Worm (Caenorhabditis elegans) whole organism, L1 larva: ENCODE data around the gene F34H10.4.

ENCODE experiments used
- C16A3.4 ChIP-seq: fragments of 150-350 bp; optimal IDR thresholded peaks from 2 replicates; lab custom pipeline; 2014; ENCODE audit warnings: missing biosample characterization, missing genetic modification characterization
- alr-1 ChIP-seq: fragments of 200-800 bp; sonication (Bioruptor generic); optimal IDR thresholded peaks from 2 replicates; lab custom pipeline; 2018; ENCODE audit warnings: borderline replicate concordance, mild to moderate bottlenecking, missing genetic modification characterization, missing compliant biosample characterization
- ama-1 ChIP-seq: fragments of 150-350 bp; optimal IDR thresholded peaks from 2 replicates; lab custom pipeline; 2014
- blmp-1 ChIP-seq: fragments of 150-350 bp; optimal IDR thresholded peaks from 2 replicates; lab custom pipeline; 2014; ENCODE audit warnings: missing biosample characterization, missing genetic modification characterization
- ceh-8 ChIP-seq: fragments of 200-800 bp; sonication (Bioruptor generic); optimal IDR thresholded peaks from 2 replicates; lab custom pipeline; 2018; ENCODE audit warnings: mild to moderate bottlenecking, missing genetic modification characterization, moderate library complexity, missing compliant biosample characterization
- ceh-82 ChIP-seq, 3 experiments: fragments of 150-350 bp in 1 of 3; sonication (generic microtip) in 2 of 3; optimal IDR thresholded peaks; 2 replicates each; lab custom pipeline; 2014 to 2017; ENCODE audit warnings: missing biosample characterization in 3 of 3, missing genetic modification characterization in 3 of 3
- ceh-88 ChIP-seq: fragments of 200-800 bp; sonication (Bioruptor generic); IDR thresholded peaks from 2 replicates; pipeline ENCODE4 v1.3.6; 2022; ENCODE audit warnings: missing genetic modification characterization, missing compliant biosample characterization
- ces-1 ChIP-seq: fragments of 150-350 bp; optimal IDR thresholded peaks from 2 replicates; lab custom pipeline; 2014; ENCODE audit warnings: missing biosample characterization, missing genetic modification reagents, missing genetic modification characterization
- efl-1 ChIP-seq, 4 experiments: fragments of 150-350 bp; optimal IDR thresholded peaks in 3 of 4; peaks in 1 of 4; 1 replicate in 1 of 4; 2 replicates in 3 of 4; lab custom pipeline; 2014; ENCODE audit warnings: missing biosample characterization in 2 of 4, missing genetic modification characterization in 2 of 4, missing genetic modification reagents in 2 of 4
- egl-13 ChIP-seq: sonication (generic microtip); optimal IDR thresholded peaks from 2 replicates; lab custom pipeline; 2016; ENCODE audit warnings: missing genotype, missing genetic modification reagents, missing genetic modification characterization, missing compliant biosample characterization
- egl-27 ChIP-seq, 2 experiments: fragments of 150-350 bp in 1 of 2; sonication (generic microtip); optimal IDR thresholded peaks; 3 replicates each; lab custom pipeline; 2017 to 2018; ENCODE audit warnings: missing biosample characterization in 2 of 2, missing genetic modification characterization in 2 of 2, missing genetic modification reagents in 2 of 2
- elt-2 ChIP-seq: sonication (generic microtip); optimal IDR thresholded peaks from 2 replicates; lab custom pipeline; 2016; ENCODE audit warnings: missing genetic modification characterization, mild to moderate bottlenecking, inconsistent platforms, missing compliant biosample characterization, missing genetic modification reagents
- elt-3 ChIP-seq, 6 experiments: fragments of 150-350 bp in 1 of 6; sonication (generic microtip); optimal IDR thresholded peaks; 2 replicates each; lab custom pipeline; 2017 to 2018; ENCODE audit warnings: missing biosample characterization in 6 of 6, missing genetic modification characterization in 6 of 6, inconsistent platforms in 1 of 6
- fkh-10 ChIP-seq: sonication (generic microtip); optimal IDR thresholded peaks from 2 replicates; lab custom pipeline; 2017; ENCODE audit warnings: missing biosample characterization, missing genetic modification reagents, missing genetic modification characterization
- grh-1 ChIP-seq: fragments of 200-800 bp; sonication (Bioruptor generic); IDR thresholded peaks from 2 replicates; pipeline ENCODE4 v1.3.6; 2022; ENCODE audit warnings: missing genetic modification reagents, missing genetic modification characterization, missing compliant biosample characterization
- hlh-17 ChIP-seq: fragments of 200-800 bp; sonication (Bioruptor generic); optimal IDR thresholded peaks from 2 replicates; lab custom pipeline; 2018; ENCODE audit warnings: missing genetic modification characterization, mild to moderate bottlenecking, missing compliant biosample characterization, moderate library complexity, borderline replicate concordance
- irx-1 ChIP-seq: sonication (generic microtip); optimal IDR thresholded peaks from 2 replicates; lab custom pipeline; 2016; ENCODE audit warnings: missing genetic modification characterization, missing compliant biosample characterization
- lin-14 ChIP-seq: fragments of 200-800 bp; sonication (Bioruptor generic); optimal IDR thresholded peaks from 2 replicates; lab custom pipeline; 2018; ENCODE audit warnings: mild to moderate bottlenecking, missing genetic modification characterization, moderate library complexity, missing compliant biosample characterization
- lin-39 ChIP-seq: fragments of 150-350 bp; optimal IDR thresholded peaks from 2 replicates; lab custom pipeline; 2014; ENCODE audit warnings: missing biosample characterization, missing genetic modification reagents, missing genetic modification characterization
- mab-9 ChIP-seq: fragments of 200-800 bp; sonication (Bioruptor generic); IDR thresholded peaks from 2 replicates; pipeline ENCODE4 v1.3.6; 2022; ENCODE audit warnings: missing genetic modification reagents, missing genetic modification characterization, missing compliant biosample characterization
- mdl-1 ChIP-seq, 2 experiments: fragments of 150-350 bp; optimal IDR thresholded peaks; 2 replicates each; lab custom pipeline; 2014 to 2017; ENCODE audit warnings: missing biosample characterization in 2 of 2, missing genetic modification characterization in 2 of 2, inconsistent platforms in 1 of 2
- nhr-11 ChIP-seq: fragments of 150-350 bp; optimal IDR thresholded peaks from 2 replicates; lab custom pipeline; 2014; ENCODE audit warnings: missing biosample characterization, missing genetic modification characterization
- nhr-12 ChIP-seq: sonication (generic microtip); optimal IDR thresholded peaks from 2 replicates; lab custom pipeline; 2017; ENCODE audit warnings: missing biosample characterization, missing genetic modification characterization
- nhr-19 ChIP-seq: fragments of 200-800 bp; sonication (Bioruptor generic); conservative IDR thresholded peaks from 2 replicates; pipeline ENCODE4 v1.3.6; 2022; ENCODE audit warnings: missing genetic modification characterization, missing compliant biosample characterization
- nhr-20 ChIP-seq: sonication (generic microtip); optimal IDR thresholded peaks from 2 replicates; lab custom pipeline; 2016; ENCODE audit warnings: mild to moderate bottlenecking, missing genetic modification characterization, missing compliant biosample characterization
- nhr-76 ChIP-seq: sonication (generic microtip); optimal IDR thresholded peaks from 2 replicates; lab custom pipeline; 2017; ENCODE audit warnings: missing biosample characterization, missing genetic modification characterization
- nhr-77 ChIP-seq: fragments of 150-350 bp; optimal IDR thresholded peaks from 2 replicates; lab custom pipeline; 2014; ENCODE audit warnings: missing biosample characterization, missing genetic modification characterization
- nhr-84 ChIP-seq: sonication (generic microtip); optimal IDR thresholded peaks from 2 replicates; lab custom pipeline; 2017; ENCODE audit warnings: missing biosample characterization, missing genetic modification characterization
- pqm-1 ChIP-seq: sonication (generic microtip); optimal IDR thresholded peaks from 3 replicates; lab custom pipeline; 2017; ENCODE audit warnings: missing biosample characterization, missing genetic modification characterization
- rnt-1 ChIP-seq: sonication (generic microtip); optimal IDR thresholded peaks from 2 replicates; lab custom pipeline; 2016; ENCODE audit warnings: mild to moderate bottlenecking, missing genetic modification characterization, moderate library complexity, missing compliant biosample characterization
- snpc-4 ChIP-seq: fragments of 150-350 bp; optimal IDR thresholded peaks from 2 replicates; lab custom pipeline; 2014; ENCODE audit warnings: missing biosample characterization, missing genetic modification characterization
- snu-23 ChIP-seq: sonication (generic microtip); optimal IDR thresholded peaks from 2 replicates; lab custom pipeline; 2016; ENCODE audit warnings: missing genetic modification characterization, missing compliant biosample characterization
- swsn-7 ChIP-seq: sonication (generic microtip); optimal IDR thresholded peaks from 2 replicates; lab custom pipeline; 2016; ENCODE audit warnings: missing genetic modification characterization, missing compliant biosample characterization
- tbx-2 ChIP-seq: sonication (generic microtip); optimal IDR thresholded peaks from 2 replicates; lab custom pipeline; 2016; ENCODE audit warnings: missing genetic modification characterization, missing compliant biosample characterization
- vab-15 ChIP-seq: sonication (generic microtip); optimal IDR thresholded peaks from 2 replicates; lab custom pipeline; 2017; ENCODE audit warnings: missing genotype, mild to moderate bottlenecking, missing genetic modification characterization, missing compliant biosample characterization
- ztf-4 ChIP-seq: fragments of 150-350 bp; optimal IDR thresholded peaks from 2 replicates; lab custom pipeline; 2014; ENCODE audit warnings: missing biosample characterization, missing genetic modification characterization

The F34H10.4 gene

DNA sequence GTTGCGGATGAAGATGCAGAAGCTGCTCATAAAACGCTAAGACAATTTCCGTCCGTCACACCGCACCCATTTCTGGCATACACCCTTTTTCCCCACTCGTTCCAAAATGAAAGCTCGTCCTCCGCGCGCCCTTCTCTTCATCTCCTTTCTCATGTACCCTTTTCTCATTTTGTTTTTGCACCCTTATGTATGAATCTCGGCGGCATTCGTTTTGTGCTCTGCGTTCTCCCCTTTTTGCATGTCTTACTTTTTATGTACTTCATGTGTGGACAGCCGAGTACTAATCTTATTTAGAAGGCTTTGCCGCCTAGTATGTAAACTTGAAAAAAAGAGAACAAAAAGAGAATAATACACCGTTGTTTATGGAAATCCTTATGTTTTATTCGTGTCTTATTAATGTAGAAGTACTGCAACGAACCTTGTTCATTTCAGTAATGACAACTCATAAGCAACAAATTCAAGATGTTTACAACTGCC lies at the start of gene F34H10.4:
Gene F34H10.4 (plus strand): TSS at position 427 of the 477 bp plus-strand sequence.
- TF ChIP-seq blmp-1 (tag; lab: Kevin White, UChicago): no peak
- TF ChIP-seq efl-1 (optimal IDR thresholded peaks at IDR 0.05; lab: Kevin White, UChicago): no peak
- peak in 1 of 2 experiments; percentile 60 for TF ChIP-seq efl-1 (GFP tag; optimal IDR thresholded peaks at IDR 0.05 in 1 of 2; lab: Kevin White, UChicago)
- TF ChIP-seq fkh-10 (GFP tag; lab: Kevin White, UChicago): peak; percentile 70
- TF ChIP-seq lin-14 (GFP tag; lab: Kevin White, UChicago): peak; percentile 51
- peak; percentile 26 for TF ChIP-seq ces-1 (GFP tag; lab: Kevin White, UChicago)
- TF ChIP-seq ztf-4 (tag; lab: Kevin White, UChicago): no peak
- TF ChIP-seq tbx-2 (tag; lab: Kevin White, UChicago): no peak

ce11 chrX:9602625-9603024 lies 45.7 kb upstream of the F34H10.4 start:
- no peak for TF ChIP-seq nhr-76 (tag; lab: Kevin White, UChicago)
- no peak for TF ChIP-seq alr-1 (tag; lab: Kevin White, UChicago)
- TF ChIP-seq fkh-10 (GFP tag; lab: Kevin White, UChicago): no peak
- TF ChIP-seq mab-9 (GFP tag; lab: Robert Waterston, UW): no peak
- TF ChIP-seq blmp-1 (tag; lab: Kevin White, UChicago): peak; percentile 16
- TF ChIP-seq lin-14 (GFP tag; lab: Kevin White, UChicago): no peak
- TF ChIP-seq C16A3.4 (tag; lab: Kevin White, UChicago): no peak
- peak; percentile 12 for TF ChIP-seq elt-2 (tag; lab: Kevin White, UChicago)
- TF ChIP-seq hlh-17: no peak
- TF ChIP-seq grh-1 (GFP tag; lab: Robert Waterston, UW): no peak

- TF ChIP-seq fkh-10 (GFP tag; lab: Kevin White, UChicago) (no peak), swsn-7 (no peak), blmp-1 (tag; lab: Kevin White, UChicago) (no peak), ceh-82 (tag; optimal IDR thresholded peaks at IDR 0.05; lab: Kevin White, UChicago) (no peak), nhr-19 (GFP tag; lab: Robert Waterston, UW) (no peak), nhr-77 (no peak), snu-23 (no peak), egl-13 (tag; lab: Kevin White, UChicago) (no peak), irx-1 (no peak), vab-15 (tag; lab: Kevin White, UChicago) (no peak), nhr-12 (tag; lab: Kevin White, UChicago) (no peak)
Observed at ce11 chrX:9603180-9603579, 45.1 kb upstream of the F34H10.4 start.

DNA sequence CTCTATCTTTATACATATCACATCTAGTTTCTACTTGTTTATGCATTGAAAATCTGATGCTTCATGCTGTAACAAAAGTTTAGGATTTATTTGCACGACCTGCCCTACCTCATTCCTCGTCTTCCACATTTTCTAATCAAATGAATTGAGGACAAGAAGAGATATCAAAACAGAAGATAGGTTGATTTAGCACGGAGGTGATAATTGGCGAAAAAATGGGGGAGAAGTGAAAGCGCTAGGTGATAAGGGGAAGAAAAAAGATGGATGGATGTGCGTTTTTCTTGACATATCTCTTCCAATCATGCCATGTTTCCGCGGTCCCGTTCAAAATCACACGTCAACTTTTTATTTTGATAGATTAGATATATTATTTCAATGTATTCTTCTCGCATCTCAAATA lies 40.2 kb upstream of the F34H10.4 start:
- TF ChIP-seq mdl-1 (tag; optimal IDR thresholded peaks at IDR 0.05; lab: Kevin White, UChicago) (no peak), ceh-88 (GFP tag; lab: Robert Waterston, UW) (no peak), nhr-20 (peak; percentile 4), elt-3 (tag; optimal IDR thresholded peaks at IDR 0.05; lab: Kevin White, UChicago) (peak in 4 of 6 experiments; percentile 22 to 79 (median 53)), lin-39 (tag; lab: Kevin White, UChicago) (no peak), egl-27 (tag; optimal IDR thresholded peaks at IDR 0.05; lab: Kevin White, UChicago) (no peak), lin-14 (GFP tag; lab: Kevin White, UChicago) (peak; percentile 70), snpc-4 (no peak), blmp-1 (tag; lab: Kevin White, UChicago) (peak; percentile 96), rnt-1 (peak; percentile 24)
- TF ChIP-seq, all 84 proteins: peak for 5

DNA sequence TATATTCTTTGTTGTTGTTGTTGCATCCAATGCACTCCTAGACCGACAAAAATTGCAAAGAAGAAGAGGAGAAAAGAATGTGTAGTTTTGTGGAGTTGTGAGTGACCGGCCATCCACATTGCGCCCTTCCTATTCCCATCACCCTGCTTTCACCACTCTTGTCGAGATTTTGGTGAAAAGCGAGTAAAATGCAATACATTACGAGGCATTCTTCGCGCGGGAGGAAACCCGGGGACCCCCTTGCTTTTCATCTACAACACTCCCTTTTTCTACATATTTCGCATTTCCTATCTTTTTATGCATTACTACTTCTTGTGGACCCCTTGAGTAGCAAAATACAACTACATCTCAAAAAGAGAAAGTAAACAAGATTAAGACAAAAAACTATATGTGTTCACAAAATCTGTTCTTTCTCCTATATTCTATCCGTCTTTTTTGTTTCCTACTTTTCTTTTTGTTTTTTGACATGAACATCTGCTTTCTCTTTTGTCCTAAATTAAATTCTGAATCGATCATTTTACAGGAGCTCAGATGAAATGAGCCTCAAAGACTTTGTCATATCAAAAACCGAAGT lies 38.2 kb upstream of the F34H10.4 start, which contains the start of gene C11E4.6:
Gene C11E4.6 (plus strand): TSS at position 524 of the 574 bp plus-strand sequence.
- TF ChIP-seq pqm-1: no peak
- TF ChIP-seq mab-9 (GFP tag; lab: Robert Waterston, UW): no peak
- TF ChIP-seq fkh-10 (GFP tag; lab: Kevin White, UChicago): peak; percentile 41
- TF ChIP-seq snu-23: no peak
- no peak for TF ChIP-seq nhr-20
- peak; percentile 57 for TF ChIP-seq lin-14 (GFP tag; lab: Kevin White, UChicago)
- no peak for TF ChIP-seq nhr-11 (tag; lab: Kevin White, UChicago)
- no peak for TF ChIP-seq ceh-8 (GFP tag; lab: Kevin White, UChicago)
- TF ChIP-seq egl-13 (tag; lab: Kevin White, UChicago): no peak
- no peak for TF ChIP-seq ama-1 (lab: Kevin White, UChicago)
- no peak for TF ChIP-seq egl-27 (tag; optimal IDR thresholded peaks at IDR 0.05; lab: Kevin White, UChicago)
- TF ChIP-seq swsn-7: no peak
- TF ChIP-seq nhr-84 (tag; lab: Kevin White, UChicago): no peak
- TF ChIP-seq, all 84 proteins: peak for 2
